Worm (Caenorhabditis elegans): ENCODE measurements around the gene rer-1.

Gene rer-1

ce11 chrII:8792640-8793039 lies 18.5 kb upstream of the rer-1 start, which contains the start of gene idpa-2 (continued):
- no peak for TF ChIP-seq nfya-1 (tag; optimal IDR thresholded peaks at IDR 0.05; ENCODE audit: borderline replicate concordance, insufficient read depth)

DNA sequence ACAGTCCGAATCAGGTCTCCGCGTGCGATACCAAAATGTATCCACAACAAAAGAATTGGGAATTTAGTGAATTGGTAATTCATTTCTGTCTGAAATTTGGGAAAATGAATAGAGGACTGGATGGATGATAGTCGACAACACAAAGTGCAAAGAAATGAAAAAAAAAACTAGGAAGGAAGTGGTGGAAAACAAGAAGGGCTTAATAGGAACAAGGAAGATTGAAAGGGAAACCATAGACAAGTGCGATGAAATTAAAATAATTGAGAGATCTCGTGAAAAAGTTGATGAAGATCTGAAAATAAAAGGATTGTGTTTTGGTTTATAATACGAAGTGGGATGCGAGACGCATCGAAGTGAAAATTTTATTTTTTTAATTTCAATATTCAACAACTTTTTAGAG lies 17.1 kb upstream of the rer-1 start, which contains the start of gene F07H5.7:
Gene F07H5.7, minus strand, starts transcription at position 101 of the 400 bp plus-strand sequence.
- TF ChIP-seq nhr-27 (tag; optimal IDR thresholded peaks at IDR 0.05) (no peak), rpc-1 (optimal IDR thresholded peaks at IDR 0.05) (no peak), rpc-1 (tag; optimal IDR thresholded peaks at IDR 0.05) (no peak), rec-8 (tag; optimal IDR thresholded peaks at IDR 0.05) (no peak), snpc-1.3 (tag; optimal IDR thresholded peaks at IDR 0.05; ENCODE audit: insufficient read depth) (no peak)

ce11 chrII:8795227-8795626 lies 15.9 kb upstream of the rer-1 start:
- TF ChIP-seq tlf-1 (GFP tag; optimal IDR thresholded peaks at IDR 0.05) = no peak
- TF ChIP-seq hsf-1 (GFP tag; IDR thresholded peaks at IDR 0.05) = no peak
- TF ChIP-seq B0336.3 (GFP tag; IDR thresholded peaks at IDR 0.05) = no peak
- TF ChIP-seq snpc-4 (GFP tag; optimal IDR thresholded peaks at IDR 0.05) = no peak
- no peak for TF ChIP-seq snpc-4 (tag; optimal IDR thresholded peaks at IDR 0.05)
- no peak for TF ChIP-seq lsl-1 (GFP tag; optimal IDR thresholded peaks at IDR 0.05)
- no peak for TF ChIP-seq rec-8 (tag; optimal IDR thresholded peaks at IDR 0.05)
- TF ChIP-seq unc-130 (GFP tag; optimal IDR thresholded peaks at IDR 0.05) = no peak
- TF ChIP-seq mel-28 (tag; optimal IDR thresholded peaks at IDR 0.05; ENCODE audit: borderline replicate concordance) = no peak
- TF ChIP-seq bed-2 (GFP tag; IDR thresholded peaks at IDR 0.05) = no peak
- TF ChIP-seq K12H6.12 (tag; optimal IDR thresholded peaks at IDR 0.05) = no peak
- TF ChIP-seq madf-6 (GFP tag; IDR thresholded peaks at IDR 0.05) = no peak
- no peak for TF ChIP-seq zim-3 (tag; optimal IDR thresholded peaks at IDR 0.05)
- no peak for TF ChIP-seq him-1 (tag; optimal IDR thresholded peaks at IDR 0.05)
- TF ChIP-seq ztf-25 (GFP tag; IDR thresholded peaks at IDR 0.05) = no peak

ce11 chrII:8796391-8796790 lies 14.8 kb upstream of the rer-1 start:
- TF ChIP-seq ccch-3 (GFP tag; optimal IDR thresholded peaks at IDR 0.05) = no peak
- TF ChIP-seq unc-62 (GFP tag; optimal IDR thresholded peaks at IDR 0.05) = no peak
- TF ChIP-seq lin-26 (GFP tag; IDR thresholded peaks at IDR 0.05) = no peak
- no peak for TF ChIP-seq K11D2.4 (GFP tag; IDR thresholded peaks at IDR 0.05)
- TF ChIP-seq chd-7 (tag; optimal IDR thresholded peaks at IDR 0.05) = peak; percentile 66
- 0 out of 2 replicates have a peak, but pooled peaks have one; percentile 17 for TF ChIP-seq hmg-20 (GFP tag; IDR thresholded peaks at IDR 0.05)
- TF ChIP-seq somi-1 (GFP tag; optimal IDR thresholded peaks at IDR 0.05) = peak; percentile 63
- peak; percentile 41; the same call in 1 of the 2 replicates for TF ChIP-seq egrh-3 (GFP tag; IDR thresholded peaks at IDR 0.05)
- TF ChIP-seq T07F8.4 (tag; optimal IDR thresholded peaks at IDR 0.05) = no peak
- peak; percentile 94 for TF ChIP-seq K12H6.12 (tag; optimal IDR thresholded peaks at IDR 0.05)
- TF ChIP-seq C06A6.2 (GFP tag; conservative IDR thresholded peaks at IDR 0.05) = 0 out of 2 replicates have a peak, but pooled peaks have one; percentile 17
- TF ChIP-seq ZK185.1 (tag; optimal IDR thresholded peaks at IDR 0.05; ENCODE audit: poor library complexity, severe bottlenecking) = peak; percentile 31
- peak; percentile 5 for TF ChIP-seq ztf-18 (tag; optimal IDR thresholded peaks at IDR 0.05)
- no peak; the same call in none of the 2 replicates for TF ChIP-seq zfh-2 (GFP tag; conservative IDR thresholded peaks at IDR 0.05)
- TF ChIP-seq attf-5 (GFP tag; optimal IDR thresholded peaks at IDR 0.05) = peak; percentile 26
- peak; percentile 8 for TF ChIP-seq madf-10 (tag; optimal IDR thresholded peaks at IDR 0.05)
- TF ChIP-seq lsy-27 (tag; optimal IDR thresholded peaks at IDR 0.05; ENCODE audit: borderline replicate concordance, insufficient read depth) = no peak
- TF ChIP-seq ceh-27 (GFP tag; optimal IDR thresholded peaks at IDR 0.05) = peak; percentile 79
